Worm (Caenorhabditis elegans) whole organism, young adult: ENCODE measurements around the gene ZK930.2.

Experiments
- B0019.2 ChIP-seq: fragments of 200-800 bp; sonication (Bioruptor generic); conservative IDR thresholded peaks from 2 replicates; pipeline ENCODE4 v1.3.6; 2022; ENCODE audit warnings: missing genetic modification reagents, missing genetic modification characterization, missing compliant biosample characterization
- B0336.3 ChIP-seq: fragments of 200-800 bp; sonication (Bioruptor generic); IDR thresholded peaks from 2 replicates; pipeline ENCODE4 v1.3.6; 2022; ENCODE audit warnings: missing genetic modification characterization, missing compliant biosample characterization
- D2030.7 ChIP-seq: fragments of 200-800 bp; sonication (Bioruptor generic); IDR thresholded peaks from 2 replicates; pipeline ENCODE4 v1.3.6; 2022; ENCODE audit warnings: missing genetic modification reagents, missing genetic modification characterization, missing compliant biosample characterization
- F23B12.7 ChIP-seq: sonication (generic microtip); optimal IDR thresholded peaks from 2 replicates; lab custom pipeline; 2017; ENCODE audit warnings: missing genetic modification characterization, mild to moderate bottlenecking, missing compliant biosample characterization, antibody characterized with exemption, moderate library complexity; ENCODE audit not compliant: insufficient read depth
- F33H1.4 ChIP-seq: fragments of 200-800 bp; sonication (Bioruptor generic); IDR thresholded peaks from 2 replicates; pipeline ENCODE4 v1.3.6; 2022; ENCODE audit warnings: missing genetic modification reagents, missing genetic modification characterization, missing compliant biosample characterization
- F39B2.1 ChIP-seq: fragments of 200-800 bp; sonication (Bioruptor generic); IDR thresholded peaks from 2 replicates; pipeline ENCODE4 v1.3.6; 2022; ENCODE audit warnings: missing genetic modification reagents, missing genetic modification characterization, missing compliant biosample characterization
- F49E8.2 ChIP-seq: sonication (generic microtip); optimal IDR thresholded peaks from 3 replicates; lab custom pipeline; 2017; ENCODE audit warnings: missing genetic modification characterization, mild to moderate bottlenecking, missing compliant biosample characterization, antibody characterized with exemption, moderate library complexity; ENCODE audit not compliant: insufficient read depth
- F52B5.7 ChIP-seq: sonication (generic microtip); optimal IDR thresholded peaks from 2 replicates; lab custom pipeline; 2016; ENCODE audit warnings: mild to moderate bottlenecking, missing genetic modification characterization, missing compliant biosample characterization
- T07F8.4 ChIP-seq: sonication (generic microtip); optimal IDR thresholded peaks from 2 replicates; lab custom pipeline; 2016; ENCODE audit warnings: mild to moderate bottlenecking, missing genetic modification characterization, moderate library complexity, missing compliant biosample characterization
- Y53F4B.3 ChIP-seq: fragments of 200-800 bp; sonication (Bioruptor generic); IDR thresholded peaks from 2 replicates; pipeline ENCODE4 v1.3.6; 2022; ENCODE audit warnings: missing genetic modification reagents, missing genetic modification characterization, missing compliant biosample characterization
- Y53G8AR.9 ChIP-seq: fragments of 200-800 bp; sonication (Bioruptor generic); conservative IDR thresholded peaks from 2 replicates; pipeline ENCODE4 v1.3.6; 2022; ENCODE audit warnings: missing genetic modification reagents, missing genetic modification characterization, missing compliant biosample characterization
- Y56A3A.18 ChIP-seq: fragments of 200-800 bp; sonication (Bioruptor generic); IDR thresholded peaks from 2 replicates; pipeline ENCODE4 v1.3.6; 2022; ENCODE audit warnings: missing genetic modification reagents, missing genetic modification characterization, missing compliant biosample characterization
- Y79H2A.3 ChIP-seq: fragments of 200-800 bp; sonication (Bioruptor generic); conservative IDR thresholded peaks from 2 replicates; pipeline ENCODE4 v1.3.6; 2022; ENCODE audit warnings: missing genetic modification reagents, missing genetic modification characterization, missing compliant biosample characterization
- aptf-2 ChIP-seq: fragments of 200-800 bp; sonication (Bioruptor generic); conservative IDR thresholded peaks from 2 replicates; pipeline ENCODE4 v1.3.6; 2022; ENCODE audit warnings: missing genetic modification reagents, missing genetic modification characterization, missing compliant biosample characterization
- atf-7 ChIP-seq: sonication (generic microtip); optimal IDR thresholded peaks from 2 replicates; lab custom pipeline; 2017; ENCODE audit warnings: mild to moderate bottlenecking, missing genetic modification characterization, missing compliant biosample characterization
- attf-6 ChIP-seq: fragments of 200-800 bp; sonication (Bioruptor generic); IDR thresholded peaks from 2 replicates; pipeline ENCODE4 v1.3.6; 2022; ENCODE audit warnings: missing genetic modification reagents, missing genetic modification characterization, missing compliant biosample characterization
- bed-1 ChIP-seq: fragments of 200-800 bp; sonication (Bioruptor generic); IDR thresholded peaks from 2 replicates; pipeline ENCODE4 v1.3.6; 2022; ENCODE audit warnings: missing genetic modification reagents, missing genetic modification characterization, missing compliant biosample characterization
- cebp-2 ChIP-seq: fragments of 200-800 bp; sonication (Bioruptor generic); IDR thresholded peaks from 2 replicates; pipeline ENCODE4 v1.3.6; 2022; ENCODE audit warnings: missing genetic modification characterization, missing compliant biosample characterization
- ceh-27 ChIP-seq: fragments of 200-800 bp; sonication (Bioruptor generic); optimal IDR thresholded peaks from 2 replicates; lab custom pipeline; 2018; ENCODE audit warnings: mild to moderate bottlenecking, missing genetic modification characterization, moderate library complexity, missing compliant biosample characterization
- ceh-40 ChIP-seq: fragments of 200-800 bp; sonication (Bioruptor generic); IDR thresholded peaks from 2 replicates; pipeline ENCODE4 v1.3.6; 2022; ENCODE audit warnings: missing genetic modification characterization, missing compliant biosample characterization
- ceh-91 ChIP-seq: fragments of 200-800 bp; sonication (Bioruptor generic); IDR thresholded peaks from 2 replicates; pipeline ENCODE4 v1.3.6; 2022; ENCODE audit warnings: missing genetic modification reagents, missing genetic modification characterization, missing compliant biosample characterization
- chd-7 ChIP-seq: sonication (generic microtip); optimal IDR thresholded peaks from 2 replicates; lab custom pipeline; 2016; ENCODE audit warnings: mild to moderate bottlenecking, missing genetic modification characterization, moderate library complexity, missing compliant biosample characterization
- dox-1 ChIP-seq: fragments of 200-800 bp; sonication (Bioruptor generic); IDR thresholded peaks from 2 replicates; pipeline ENCODE4 v1.3.6; 2022; ENCODE audit warnings: missing genetic modification reagents, missing genetic modification characterization, missing compliant biosample characterization
- egl-44 ChIP-seq: fragments of 200-800 bp; sonication (Bioruptor generic); IDR thresholded peaks from 2 replicates; pipeline ENCODE4 v1.3.6; 2022; ENCODE audit warnings: missing genetic modification reagents, missing genetic modification characterization, missing compliant biosample characterization
- ekl-4 ChIP-seq: fragments of 200-800 bp; sonication (Bioruptor generic); IDR thresholded peaks from 2 replicates; pipeline ENCODE4 v1.3.6; 2022; ENCODE audit warnings: missing genetic modification reagents, missing genetic modification characterization, missing compliant biosample characterization
- gei-17 ChIP-seq: fragments of 200-800 bp; sonication (Bioruptor generic); optimal IDR thresholded peaks from 2 replicates; lab custom pipeline; 2018; ENCODE audit warnings: mild to moderate bottlenecking, missing genetic modification characterization, missing compliant biosample characterization
- hlh-12 ChIP-seq: sonication (generic microtip); optimal IDR thresholded peaks from 2 replicates; lab custom pipeline; 2016; ENCODE audit warnings: missing genetic modification characterization, missing compliant biosample characterization
- let-526 ChIP-seq: fragments of 200-800 bp; sonication (Bioruptor generic); IDR thresholded peaks from 2 replicates; pipeline ENCODE4 v1.3.6; 2022; ENCODE audit warnings: missing genetic modification reagents, missing genetic modification characterization, missing compliant biosample characterization
- let-607 ChIP-seq, 2 experiments: fragments of 200-800 bp in 1 of 2; sonication (Bioruptor generic) in 1 of 2; sonication (generic microtip) in 1 of 2; optimal IDR thresholded peaks; 2 replicates each; lab custom pipeline; 2016 to 2018; ENCODE audit warnings: mild to moderate bottlenecking in 2 of 2, missing compliant biosample characterization in 2 of 2, missing genetic modification characterization in 2 of 2, moderate library complexity in 2 of 2, missing genotype in 1 of 2
- lin-54 ChIP-seq: fragments of 200-800 bp; sonication (Bioruptor generic); optimal IDR thresholded peaks from 2 replicates; lab custom pipeline; 2018; ENCODE audit warnings: mild to moderate bottlenecking, missing genetic modification characterization, missing compliant biosample characterization
- lsl-1 ChIP-seq: fragments of 200-800 bp; sonication (Bioruptor generic); optimal IDR thresholded peaks from 2 replicates; lab custom pipeline; 2018; ENCODE audit warnings: mild to moderate bottlenecking, missing genetic modification characterization, moderate library complexity, missing compliant biosample characterization
- madf-6 ChIP-seq: fragments of 200-800 bp; sonication (Bioruptor generic); IDR thresholded peaks from 2 replicates; pipeline ENCODE4 v1.3.6; 2022; ENCODE audit warnings: missing genetic modification reagents, missing genetic modification characterization, missing compliant biosample characterization
- mcd-1 ChIP-seq: fragments of 200-800 bp; sonication (Bioruptor generic); IDR thresholded peaks from 2 replicates; pipeline ENCODE4 v1.3.6; 2022; ENCODE audit warnings: missing genetic modification reagents, missing genetic modification characterization, missing compliant biosample characterization
- nfyb-1 ChIP-seq: fragments of 200-800 bp; sonication (Bioruptor generic); IDR thresholded peaks from 2 replicates; pipeline ENCODE4 v1.3.6; 2022; ENCODE audit warnings: missing genetic modification reagents, missing genetic modification characterization, missing compliant biosample characterization
- nhr-90 ChIP-seq: sonication (generic microtip); optimal IDR thresholded peaks from 2 replicates; lab custom pipeline; 2016; ENCODE audit warnings: missing genotype, mild to moderate bottlenecking, missing genetic modification characterization, missing compliant biosample characterization
- pha-4 ChIP-seq: fragments of 150-350 bp; sonication (generic microtip); optimal IDR thresholded peaks from 2 replicates; lab custom pipeline; 2014; ENCODE audit warnings: missing biosample characterization, missing genetic modification reagents, missing genetic modification characterization
- rcor-1 ChIP-seq: fragments of 200-800 bp; sonication (Bioruptor generic); IDR thresholded peaks from 2 replicates; pipeline ENCODE4 v1.3.6; 2022; ENCODE audit warnings: missing genetic modification reagents, missing genetic modification characterization, missing compliant biosample characterization
- rec-8 ChIP-seq, 2 experiments: sonication (generic microtip); optimal IDR thresholded peaks; 2 replicates each; lab custom pipeline; 2016; ENCODE audit warnings: mild to moderate bottlenecking in 2 of 2, missing genetic modification characterization in 2 of 2, missing genetic modification reagents in 2 of 2, missing genotype in 2 of 2, missing biosample characterization in 1 of 2, missing compliant biosample characterization in 1 of 2, moderate library complexity in 1 of 2
- snpc-1.3 ChIP-seq: sonication (generic microtip); optimal IDR thresholded peaks from 2 replicates; lab custom pipeline; 2017; ENCODE audit warnings: missing genetic modification characterization, mild to moderate bottlenecking, missing compliant biosample characterization, antibody characterized with exemption, moderate library complexity, missing genotype, missing genetic modification reagents; ENCODE audit not compliant: insufficient read depth
- tbp1 ChIP-seq: fragments of 200-800 bp; sonication (Bioruptor generic); optimal IDR thresholded peaks from 2 replicates; lab custom pipeline; 2018; ENCODE audit warnings: mild to moderate bottlenecking, missing genetic modification characterization, missing compliant biosample characterization
- tlf-1 ChIP-seq: fragments of 200-800 bp; sonication (Bioruptor generic); optimal IDR thresholded peaks from 2 replicates; lab custom pipeline; 2018; ENCODE audit warnings: mild to moderate bottlenecking, missing genetic modification characterization, missing compliant biosample characterization
- unc-130 ChIP-seq: sonication (generic microtip); optimal IDR thresholded peaks from 2 replicates; lab custom pipeline; 2016; ENCODE audit warnings: missing genetic modification reagents, missing genetic modification characterization, missing compliant biosample characterization
- xnd-1 ChIP-seq: sonication (generic microtip); optimal IDR thresholded peaks from 2 replicates; lab custom pipeline; 2016; ENCODE audit warnings: missing genotype, missing genetic modification reagents, missing genetic modification characterization, missing compliant biosample characterization
- ztf-25 ChIP-seq: fragments of 200-800 bp; sonication (Bioruptor generic); IDR thresholded peaks from 2 replicates; pipeline ENCODE4 v1.3.6; 2022; ENCODE audit warnings: missing genetic modification reagents, missing genetic modification characterization, missing compliant biosample characterization
- ztf-3 ChIP-seq: fragments of 200-800 bp; sonication (Bioruptor generic); optimal IDR thresholded peaks from 2 replicates; lab custom pipeline; 2018; ENCODE audit warnings: mild to moderate bottlenecking, missing genetic modification characterization, missing compliant biosample characterization

Gene ZK930.2

ce11 chrII:11917530-11917952 is 24.3 kb upstream of the ZK930.2 start (continued):
- TF ChIP-seq Y53G8AR.9 (GFP tag; lab: Robert Waterston, UW) (peak; percentile 92), aptf-2 (GFP tag; lab: Robert Waterston, UW) (no peak), rec-8 (tag; optimal IDR thresholded peaks at IDR 0.05; lab: Kevin White, UChicago) (peak in 1 of 2 experiments; percentile 71), F23B12.7 (no peak), ekl-4 (peak; percentile 93), F33H1.4 (GFP tag; lab: Robert Waterston, UW) (peak; percentile 53; the same call in 1 of the 2 replicates), chd-7 (peak; percentile 45), snpc-1.3 (tag; lab: Kevin White, UChicago) (peak; percentile 90), lin-54 (GFP tag; lab: Kevin White, UChicago) (peak; percentile 83), Y53F4B.3 (GFP tag; lab: Robert Waterston, UW) (no peak), madf-6 (GFP tag; lab: Robert Waterston, UW) (peak; percentile 90), ztf-3 (GFP tag; lab: Kevin White, UChicago) (no peak), cebp-2 (peak; percentile 70; the same call in 1 of the 2 replicates), F49E8.2 (tag; lab: Kevin White, UChicago) (peak; percentile 94), B0336.3 (GFP tag; lab: Robert Waterston, UW) (peak; percentile 95), nfyb-1 (GFP tag; lab: Robert Waterston, UW) (peak; percentile 61; the same call in 1 of the 2 replicates), dox-1 (GFP tag; lab: Robert Waterston, UW) (peak; percentile 38; the same call in 1 of the 2 replicates), ceh-27 (GFP tag; lab: Kevin White, UChicago) (no peak), pha-4 (tag; lab: Kevin White, UChicago) (no peak), let-526 (GFP tag; lab: Robert Waterston, UW) (no peak), Y56A3A.18 (peak; percentile 84), unc-130 (peak; percentile 95), F39B2.1 (GFP tag; lab: Robert Waterston, UW) (peak; percentile 93), ceh-40 (GFP tag; lab: Robert Waterston, UW) (peak; percentile 72; the same call in 1 of the 2 replicates), gei-17 (GFP tag; lab: Kevin White, UChicago) (no peak), D2030.7 (GFP tag; lab: Robert Waterston, UW) (peak; percentile 60), Y79H2A.3 (peak; percentile 91; the same call in 1 of the 2 replicates), T07F8.4 (tag; lab: Kevin White, UChicago) (peak; percentile 43), bed-1 (GFP tag; lab: Robert Waterston, UW) (0 out of 2 replicates have a peak, but pooled peaks have one; percentile 54), xnd-1 (peak; percentile 69), lsl-1 (GFP tag; lab: Kevin White, UChicago) (peak; percentile 61), let-607 (tag; optimal IDR thresholded peaks at IDR 0.05; lab: Kevin White, UChicago) (no peak), atf-7 (tag; lab: Kevin White, UChicago) (peak; percentile 55), mcd-1 (GFP tag; lab: Robert Waterston, UW) (peak; percentile 59), ceh-91 (no peak), nhr-90 (peak; percentile 11), ztf-25 (GFP tag; lab: Robert Waterston, UW) (no peak), rcor-1 (GFP tag; lab: Robert Waterston, UW) (peak; percentile 56; the same call in 1 of the 2 replicates), F52B5.7 (no peak), egl-44 (GFP tag; lab: Robert Waterston, UW) (no peak), tbp1 (GFP tag; lab: Kevin White, UChicago) (peak; percentile 60), B0019.2 (GFP tag; lab: Robert Waterston, UW) (peak; percentile 46), tlf-1 (GFP tag; lab: Kevin White, UChicago) (peak; percentile 82), hlh-12 (tag; lab: Kevin White, UChicago) (no peak), attf-6 (peak; percentile 84)
- TF ChIP-seq, all 124 proteins: peak for 63
